Fruit fly (Drosophila melanogaster): ENCODE results near the gene Tcs6.

- TF ChIP-seq Myc (optimal IDR thresholded peaks at IDR 0.05) (no peak), insv (optimal IDR thresholded peaks at IDR 0.05) (no peak), psq (optimal IDR thresholded peaks at IDR 0.05) (no peak)
Measured at dm6 chr3R:26103440-26103839, 45.4 kb upstream of the Tcs6 start.
